Worm (Caenorhabditis elegans): Measurements from ENCODE around the gene fbxa-118.

ce11 chrV:19743794-19744193, 33.3 kb downstream of the fbxa-118 start:
- TF ChIP-seq F49E8.2 (tag; optimal IDR thresholded peaks at IDR 0.05; ENCODE audit: insufficient read depth) (no peak), K11D2.4 (GFP tag; IDR thresholded peaks at IDR 0.05) (no peak), bed-2 (GFP tag; IDR thresholded peaks at IDR 0.05) (no peak), ZK185.1 (tag; optimal IDR thresholded peaks at IDR 0.05; ENCODE audit: poor library complexity, severe bottlenecking) (no peak), him-1 (tag; optimal IDR thresholded peaks at IDR 0.05) (no peak), ztf-3 (GFP tag; optimal IDR thresholded peaks at IDR 0.05) (no peak), F33H1.4 (GFP tag; IDR thresholded peaks at IDR 0.05) (no peak), let-607 (tag; optimal IDR thresholded peaks at IDR 0.05) (no peak), sea-2 (GFP tag; IDR thresholded peaks at IDR 0.05) (no peak), C06A6.2 (GFP tag; conservative IDR thresholded peaks at IDR 0.05) (no peak), D2030.7 (GFP tag; IDR thresholded peaks at IDR 0.05) (no peak)
